Worm (Caenorhabditis elegans) whole organism, young adult: ENCODE measurements around the gene air-1.

Source experiments
- C06A6.2 ChIP-seq: fragments of 200-800 bp; sonication (Bioruptor generic); conservative IDR thresholded peaks from 2 replicates; pipeline ENCODE4 v1.3.6; 2022; ENCODE audit warnings: missing genetic modification characterization, missing compliant biosample characterization
- C17E4.6 ChIP-seq: fragments of 200-800 bp; sonication (Bioruptor generic); IDR thresholded peaks from 2 replicates; pipeline ENCODE4 v1.3.6; 2022; ENCODE audit warnings: missing genetic modification reagents, missing genetic modification characterization, missing compliant biosample characterization
- F22D6.2 ChIP-seq: sonication (generic microtip); optimal IDR thresholded peaks from 2 replicates; lab custom pipeline; 2016; ENCODE audit warnings: mild to moderate bottlenecking, missing genetic modification characterization, missing compliant biosample characterization
- F52B5.7 ChIP-seq: sonication (generic microtip); optimal IDR thresholded peaks from 2 replicates; lab custom pipeline; 2016; ENCODE audit warnings: mild to moderate bottlenecking, missing genetic modification characterization, missing compliant biosample characterization
- F55B11.4 ChIP-seq: sonication (generic microtip); optimal IDR thresholded peaks from 2 replicates; lab custom pipeline; 2016; ENCODE audit warnings: missing compliant biosample characterization, missing genetic modification characterization, borderline replicate concordance; ENCODE audit not compliant: insufficient read depth
- Y67H2A.10 ChIP-seq: fragments of 200-800 bp; sonication (Bioruptor generic); conservative IDR thresholded peaks from 2 replicates; pipeline ENCODE4 v1.3.6; 2022; ENCODE audit warnings: missing genetic modification reagents, missing genetic modification characterization, missing compliant biosample characterization
- Y79H2A.3 ChIP-seq: fragments of 200-800 bp; sonication (Bioruptor generic); conservative IDR thresholded peaks from 2 replicates; pipeline ENCODE4 v1.3.6; 2022; ENCODE audit warnings: missing genetic modification reagents, missing genetic modification characterization, missing compliant biosample characterization
- Y95B8A.8 ChIP-seq: fragments of 200-800 bp; sonication (Bioruptor generic); IDR thresholded peaks from 2 replicates; pipeline ENCODE4 v1.3.6; 2022; ENCODE audit warnings: missing genetic modification reagents, missing genetic modification characterization, missing compliant biosample characterization
- ZK185.1 ChIP-seq: sonication (generic microtip); optimal IDR thresholded peaks from 2 replicates; lab custom pipeline; 2016; ENCODE audit warnings: mild to moderate bottlenecking, missing genetic modification characterization, missing compliant biosample characterization; ENCODE audit not compliant: poor library complexity, severe bottlenecking
- ama-1 ChIP-seq, 3 experiments: fragments of 150-350 bp in 1 of 3; sonication (generic microtip) in 2 of 3; optimal IDR thresholded peaks; 2 replicates each; lab custom pipeline; 2014 to 2018; ENCODE audit warnings: missing biosample characterization in 2 of 3, missing genetic modification characterization in 2 of 3, missing genetic modification reagents in 2 of 3
- aptf-2 ChIP-seq: fragments of 200-800 bp; sonication (Bioruptor generic); conservative IDR thresholded peaks from 2 replicates; pipeline ENCODE4 v1.3.6; 2022; ENCODE audit warnings: missing genetic modification reagents, missing genetic modification characterization, missing compliant biosample characterization
- athp-1 ChIP-seq: sonication (generic microtip); optimal IDR thresholded peaks from 2 replicates; lab custom pipeline; 2017; ENCODE audit warnings: mild to moderate bottlenecking, missing genetic modification characterization, missing compliant biosample characterization
- attf-3 ChIP-seq: fragments of 200-800 bp; sonication (Bioruptor generic); conservative IDR thresholded peaks from 2 replicates; pipeline ENCODE4 v1.3.6; 2022; ENCODE audit warnings: missing genetic modification reagents, missing genetic modification characterization, missing compliant biosample characterization
- bed-2 ChIP-seq: fragments of 200-800 bp; sonication (Bioruptor generic); IDR thresholded peaks from 2 replicates; pipeline ENCODE4 v1.3.6; 2022; ENCODE audit warnings: missing genetic modification reagents, missing genetic modification characterization, missing compliant biosample characterization
- cebp-1 ChIP-seq, 2 experiments: fragments of 200-800 bp in 1 of 2; sonication (Bioruptor generic) in 1 of 2; sonication (generic microtip) in 1 of 2; IDR thresholded peaks in 1 of 2; optimal IDR thresholded peaks in 1 of 2; 2 replicates each; pipeline versions ENCODE4 v1.3.6 to Lab custom; 2017 to 2022; ENCODE audit warnings: missing compliant biosample characterization in 2 of 2, missing genetic modification characterization in 2 of 2, mild to moderate bottlenecking in 1 of 2, missing genetic modification reagents in 1 of 2, moderate library complexity in 1 of 2
- ceh-100 ChIP-seq: fragments of 200-800 bp; sonication (Bioruptor generic); IDR thresholded peaks from 2 replicates; pipeline ENCODE4 v1.3.6; 2022; ENCODE audit warnings: missing genetic modification reagents, missing genetic modification characterization, missing compliant biosample characterization
- ceh-58 ChIP-seq: fragments of 200-800 bp; sonication (Bioruptor generic); IDR thresholded peaks from 2 replicates; pipeline ENCODE4 v1.3.6; 2022; ENCODE audit warnings: missing genetic modification characterization, missing compliant biosample characterization
- ceh-91 ChIP-seq: fragments of 200-800 bp; sonication (Bioruptor generic); IDR thresholded peaks from 2 replicates; pipeline ENCODE4 v1.3.6; 2022; ENCODE audit warnings: missing genetic modification reagents, missing genetic modification characterization, missing compliant biosample characterization
- dox-1 ChIP-seq: fragments of 200-800 bp; sonication (Bioruptor generic); IDR thresholded peaks from 2 replicates; pipeline ENCODE4 v1.3.6; 2022; ENCODE audit warnings: missing genetic modification reagents, missing genetic modification characterization, missing compliant biosample characterization
- egl-18 ChIP-seq: fragments of 200-800 bp; sonication (Bioruptor generic); IDR thresholded peaks from 2 replicates; pipeline ENCODE4 v1.3.6; 2022; ENCODE audit warnings: missing genetic modification reagents, missing genetic modification characterization, missing compliant biosample characterization
- ekl-4 ChIP-seq: fragments of 200-800 bp; sonication (Bioruptor generic); IDR thresholded peaks from 2 replicates; pipeline ENCODE4 v1.3.6; 2022; ENCODE audit warnings: missing genetic modification reagents, missing genetic modification characterization, missing compliant biosample characterization
- ets-4 ChIP-seq: fragments of 200-800 bp; sonication (Bioruptor generic); optimal IDR thresholded peaks from 2 replicates; lab custom pipeline; 2018; ENCODE audit warnings: mild to moderate bottlenecking, missing genetic modification characterization, missing compliant biosample characterization
- hlh-26 ChIP-seq: fragments of 200-800 bp; sonication (Bioruptor generic); conservative IDR thresholded peaks from 2 replicates; pipeline ENCODE4 v1.3.6; 2022; ENCODE audit warnings: missing genetic modification reagents, missing genetic modification characterization, missing compliant biosample characterization
- hmg-1.2 ChIP-seq: fragments of 200-800 bp; sonication (Bioruptor generic); IDR thresholded peaks from 2 replicates; pipeline ENCODE4 v1.3.6; 2022; ENCODE audit warnings: missing genetic modification reagents, missing genetic modification characterization, missing compliant biosample characterization
- hrde-1 ChIP-seq: sonication (generic microtip); optimal IDR thresholded peaks from 2 replicates; lab custom pipeline; 2016; ENCODE audit warnings: missing genetic modification characterization, mild to moderate bottlenecking, missing compliant biosample characterization, moderate library complexity, missing genotype, missing genetic modification reagents, borderline replicate concordance
- let-526 ChIP-seq: fragments of 200-800 bp; sonication (Bioruptor generic); IDR thresholded peaks from 2 replicates; pipeline ENCODE4 v1.3.6; 2022; ENCODE audit warnings: missing genetic modification reagents, missing genetic modification characterization, missing compliant biosample characterization
- let-607 ChIP-seq, 2 experiments: fragments of 200-800 bp in 1 of 2; sonication (Bioruptor generic) in 1 of 2; sonication (generic microtip) in 1 of 2; optimal IDR thresholded peaks; 2 replicates each; lab custom pipeline; 2016 to 2018; ENCODE audit warnings: mild to moderate bottlenecking in 2 of 2, missing compliant biosample characterization in 2 of 2, missing genetic modification characterization in 2 of 2, moderate library complexity in 2 of 2, missing genotype in 1 of 2
- lin-54 ChIP-seq: fragments of 200-800 bp; sonication (Bioruptor generic); optimal IDR thresholded peaks from 2 replicates; lab custom pipeline; 2018; ENCODE audit warnings: mild to moderate bottlenecking, missing genetic modification characterization, missing compliant biosample characterization
- lir-1 ChIP-seq: fragments of 200-800 bp; sonication (Bioruptor generic); conservative IDR thresholded peaks from 2 replicates; pipeline ENCODE4 v1.3.6; 2022; ENCODE audit warnings: missing genetic modification reagents, missing genetic modification characterization, missing compliant biosample characterization
- lsy-27 ChIP-seq: sonication (generic microtip); optimal IDR thresholded peaks from 2 replicates; lab custom pipeline; 2017; ENCODE audit warnings: missing genetic modification characterization, mild to moderate bottlenecking, missing compliant biosample characterization, antibody characterized with exemption, missing genotype, borderline replicate concordance; ENCODE audit not compliant: insufficient read depth
- madf-3 ChIP-seq: fragments of 200-800 bp; sonication (Bioruptor generic); IDR thresholded peaks from 2 replicates; pipeline ENCODE4 v1.3.6; 2022; ENCODE audit warnings: missing genetic modification reagents, missing genetic modification characterization, missing compliant biosample characterization
- madf-8 ChIP-seq: fragments of 200-800 bp; sonication (Bioruptor generic); conservative IDR thresholded peaks from 2 replicates; pipeline ENCODE4 v1.3.6; 2022; ENCODE audit warnings: missing genetic modification reagents, missing genetic modification characterization, missing compliant biosample characterization
- mcd-1 ChIP-seq: fragments of 200-800 bp; sonication (Bioruptor generic); IDR thresholded peaks from 2 replicates; pipeline ENCODE4 v1.3.6; 2022; ENCODE audit warnings: missing genetic modification reagents, missing genetic modification characterization, missing compliant biosample characterization
- mxl-1 ChIP-seq: sonication (generic microtip); optimal IDR thresholded peaks from 2 replicates; lab custom pipeline; 2016; ENCODE audit warnings: missing genetic modification characterization, missing compliant biosample characterization
- nhr-179 ChIP-seq: sonication (generic microtip); optimal IDR thresholded peaks from 2 replicates; lab custom pipeline; 2016; ENCODE audit warnings: mild to moderate bottlenecking, missing genetic modification characterization, missing compliant biosample characterization
- pha-4 ChIP-seq: fragments of 150-350 bp; sonication (generic microtip); optimal IDR thresholded peaks from 2 replicates; lab custom pipeline; 2014; ENCODE audit warnings: missing biosample characterization, missing genetic modification reagents, missing genetic modification characterization
- rcor-1 ChIP-seq: fragments of 200-800 bp; sonication (Bioruptor generic); IDR thresholded peaks from 2 replicates; pipeline ENCODE4 v1.3.6; 2022; ENCODE audit warnings: missing genetic modification reagents, missing genetic modification characterization, missing compliant biosample characterization
- rpc-1 ChIP-seq, 2 experiments: fragments of 150-350 bp in 1 of 2; sonication (generic microtip) in 1 of 2; optimal IDR thresholded peaks; 2 replicates each; lab custom pipeline; 2014 to 2018; ENCODE audit warnings: missing biosample characterization in 1 of 2, missing genetic modification characterization in 1 of 2, missing genetic modification reagents in 1 of 2, missing genotype in 1 of 2
- sea-2 ChIP-seq: fragments of 200-800 bp; sonication (Bioruptor generic); IDR thresholded peaks from 2 replicates; pipeline ENCODE4 v1.3.6; 2022; ENCODE audit warnings: missing genetic modification characterization, missing compliant biosample characterization
- snpc-3.4 ChIP-seq: sonication (generic microtip); optimal IDR thresholded peaks from 2 replicates; lab custom pipeline; 2017; ENCODE audit warnings: missing genetic modification characterization, mild to moderate bottlenecking, missing compliant biosample characterization, antibody characterized with exemption, moderate library complexity, missing genotype, missing genetic modification reagents
- sptf-2 ChIP-seq: fragments of 200-800 bp; sonication (Bioruptor generic); optimal IDR thresholded peaks from 2 replicates; lab custom pipeline; 2018; ENCODE audit warnings: mild to moderate bottlenecking, missing genetic modification characterization, missing compliant biosample characterization
- tbx-9 ChIP-seq: sonication (generic microtip); optimal IDR thresholded peaks from 2 replicates; lab custom pipeline; 2016; ENCODE audit warnings: borderline replicate concordance, missing genetic modification characterization, inconsistent platforms, missing compliant biosample characterization
- tlf-1 ChIP-seq: fragments of 200-800 bp; sonication (Bioruptor generic); optimal IDR thresholded peaks from 2 replicates; lab custom pipeline; 2018; ENCODE audit warnings: mild to moderate bottlenecking, missing genetic modification characterization, missing compliant biosample characterization
- unc-130 ChIP-seq: sonication (generic microtip); optimal IDR thresholded peaks from 2 replicates; lab custom pipeline; 2016; ENCODE audit warnings: missing genetic modification reagents, missing genetic modification characterization, missing compliant biosample characterization
- ztf-18 ChIP-seq: sonication (generic microtip); optimal IDR thresholded peaks from 2 replicates; lab custom pipeline; 2016; ENCODE audit warnings: missing genotype, mild to moderate bottlenecking, missing genetic modification characterization, missing compliant biosample characterization
- ztf-6 ChIP-seq: fragments of 200-800 bp; sonication (Bioruptor generic); IDR thresholded peaks from 2 replicates; pipeline ENCODE4 v1.3.6; 2022; ENCODE audit warnings: missing genetic modification reagents, missing genetic modification characterization, missing compliant biosample characterization

air-1 gene

DNA sequence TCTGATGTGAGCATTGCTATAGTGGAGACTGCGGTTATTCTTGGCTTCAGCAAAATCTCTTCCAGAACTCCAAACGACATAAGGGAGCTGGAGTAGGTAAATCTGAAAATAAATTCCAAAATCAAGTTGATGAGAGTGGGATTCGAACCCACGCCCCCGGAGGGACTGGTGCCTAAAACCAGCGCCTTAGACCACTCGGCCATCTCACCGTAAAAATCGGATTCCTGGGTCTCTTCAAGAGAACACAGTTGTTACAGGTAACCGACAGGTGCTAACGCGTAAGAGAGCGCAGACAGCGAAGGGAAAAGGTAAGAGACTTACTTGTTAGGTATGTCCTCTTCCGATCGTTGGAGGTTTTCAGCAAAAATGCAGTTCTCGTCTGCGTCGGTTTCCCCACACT is 14.0 kb downstream of the air-1 start (continued):
- TF ChIP-seq hmg-1.2 (GFP tag; lab: Robert Waterston, UW) (peak; percentile 71), F52B5.7 (tag; lab: Kevin White, UChicago) (peak; percentile 13), lir-1 (GFP tag; lab: Robert Waterston, UW) (no peak), ama-1 (optimal IDR thresholded peaks at IDR 0.05; lab: Kevin White, UChicago) (no peak), ama-1 (GFP tag; optimal IDR thresholded peaks at IDR 0.05; lab: Kevin White, UChicago) (no peak), ets-4 (GFP tag; lab: Kevin White, UChicago) (no peak), mxl-1 (tag; lab: Kevin White, UChicago) (no peak), let-526 (GFP tag; lab: Robert Waterston, UW) (no peak), let-607 (tag; optimal IDR thresholded peaks at IDR 0.05; lab: Kevin White, UChicago) (peak in 1 of 2 experiments; percentile 38), hrde-1 (tag; lab: Kevin White, UChicago) (no peak), dox-1 (GFP tag; lab: Robert Waterston, UW) (no peak; the same call in 1 of the 2 replicates), bed-2 (no peak), sptf-2 (GFP tag; lab: Kevin White, UChicago) (no peak), C17E4.6 (GFP tag; lab: Robert Waterston, UW) (no peak), C06A6.2 (GFP tag; lab: Robert Waterston, UW) (no peak), tbx-9 (no peak), nhr-179 (tag; lab: Kevin White, UChicago) (no peak), lin-54 (GFP tag; lab: Kevin White, UChicago) (no peak), attf-3 (no peak), unc-130 (no peak), hlh-26 (GFP tag; lab: Robert Waterston, UW) (no peak), snpc-3.4 (peak; percentile 34), cebp-1 (GFP tag; IDR thresholded peaks at IDR 0.05; lab: Robert Waterston, UW) (no peak), cebp-1 (tag; optimal IDR thresholded peaks at IDR 0.05; lab: Kevin White, UChicago) (no peak), sea-2 (GFP tag; lab: Robert Waterston, UW) (no peak), ekl-4 (GFP tag; lab: Robert Waterston, UW) (no peak; the same call in 1 of the 2 replicates), ceh-100 (GFP tag; lab: Robert Waterston, UW) (0 out of 2 replicates have a peak, but pooled peaks have one; percentile 42), ceh-91 (GFP tag; lab: Robert Waterston, UW) (no peak), pha-4 (tag; lab: Kevin White, UChicago) (no peak), egl-18 (GFP tag; lab: Robert Waterston, UW) (0 out of 2 replicates have a peak, but pooled peaks have one; percentile 14), athp-1 (tag; lab: Kevin White, UChicago) (no peak), madf-3 (GFP tag; lab: Robert Waterston, UW) (0 out of 2 replicates have a peak, but pooled peaks have one; percentile 20), ztf-18 (tag; lab: Kevin White, UChicago) (peak; percentile 43), ceh-58 (GFP tag; lab: Robert Waterston, UW) (no peak), Y79H2A.3 (GFP tag; lab: Robert Waterston, UW) (no peak), rcor-1 (GFP tag; lab: Robert Waterston, UW) (peak; percentile 38; the same call in 1 of the 2 replicates), Y67H2A.10 (GFP tag; lab: Robert Waterston, UW) (no peak), F55B11.4 (tag; lab: Kevin White, UChicago) (no peak), Y95B8A.8 (no peak), F22D6.2 (tag; lab: Kevin White, UChicago) (no peak), mcd-1 (GFP tag; lab: Robert Waterston, UW) (no peak), ztf-6 (GFP tag; lab: Robert Waterston, UW) (no peak), tlf-1 (GFP tag; lab: Kevin White, UChicago) (no peak), lsy-27 (tag; lab: Kevin White, UChicago) (no peak), madf-8 (GFP tag; lab: Robert Waterston, UW) (no peak), rpc-1 (optimal IDR thresholded peaks at IDR 0.05; lab: Kevin White, UChicago) (peak; percentile 67), rpc-1 (tag; optimal IDR thresholded peaks at IDR 0.05; lab: Kevin White, UChicago) (peak; percentile 74), aptf-2 (GFP tag; lab: Robert Waterston, UW) (no peak), ZK185.1 (tag; lab: Kevin White, UChicago) (peak; percentile 4)
